Worm (Caenorhabditis elegans) whole organism, L4 larva: ENCODE results near the gene lbp-2.

ENCODE experiments used
- F26F4.8 ChIP-seq: fragments of 200-800 bp; sonication (Bioruptor generic); conservative IDR thresholded peaks from 2 replicates; pipeline ENCODE4 v1.3.6; 2022; ENCODE audit warnings: missing genetic modification characterization, missing compliant biosample characterization
- T20F7.1 ChIP-seq: fragments of 200-800 bp; sonication (Bioruptor generic); optimal IDR thresholded peaks from 2 replicates; lab custom pipeline; 2018; ENCODE audit warnings: mild to moderate bottlenecking, missing genetic modification characterization, missing compliant biosample characterization
- Y48G9A.11 ChIP-seq: fragments of 200-800 bp; sonication (Bioruptor generic); IDR thresholded peaks from 2 replicates; pipeline ENCODE4 v1.3.6; 2022; ENCODE audit warnings: missing genetic modification reagents, missing genetic modification characterization, missing compliant biosample characterization
- aha-1 ChIP-seq: fragments of 150-350 bp; peaks from one replicate; lab custom pipeline; 2014; ENCODE audit warnings: missing biosample characterization, missing genetic modification characterization
- aly-2 ChIP-seq: sonication (generic microtip); optimal IDR thresholded peaks from 2 replicates; lab custom pipeline; 2018; ENCODE audit warnings: missing biosample characterization, missing genetic modification characterization
- dmd-9 ChIP-seq: fragments of 200-800 bp; sonication (Bioruptor generic); IDR thresholded peaks from 2 replicates; pipeline ENCODE4 v1.3.6; 2022; ENCODE audit warnings: missing genetic modification reagents, missing genetic modification characterization, missing compliant biosample characterization
- lin-13 ChIP-seq: fragments of 150-350 bp; optimal IDR thresholded peaks from 2 replicates; lab custom pipeline; 2014; ENCODE audit warnings: missing biosample characterization, missing genetic modification reagents, missing genetic modification characterization
- lir-3 ChIP-seq: sonication (generic microtip); optimal IDR thresholded peaks from 2 replicates; lab custom pipeline; 2016; ENCODE audit warnings: mild to moderate bottlenecking, missing genetic modification characterization, missing compliant biosample characterization
- nhr-102 ChIP-seq: sonication (generic microtip); optimal IDR thresholded peaks from 2 replicates; lab custom pipeline; 2016; ENCODE audit warnings: mild to moderate bottlenecking, missing genetic modification characterization, moderate library complexity, missing compliant biosample characterization
- nhr-41 ChIP-seq: fragments of 200-800 bp; sonication (Bioruptor generic); IDR thresholded peaks from 2 replicates; pipeline ENCODE4 v1.3.6; 2022; ENCODE audit warnings: missing genetic modification reagents, missing genetic modification characterization, missing compliant biosample characterization
- snpc-4 ChIP-seq: fragments of 150-350 bp; optimal IDR thresholded peaks from 2 replicates; lab custom pipeline; 2014; ENCODE audit warnings: missing biosample characterization, missing genetic modification characterization

DNA sequence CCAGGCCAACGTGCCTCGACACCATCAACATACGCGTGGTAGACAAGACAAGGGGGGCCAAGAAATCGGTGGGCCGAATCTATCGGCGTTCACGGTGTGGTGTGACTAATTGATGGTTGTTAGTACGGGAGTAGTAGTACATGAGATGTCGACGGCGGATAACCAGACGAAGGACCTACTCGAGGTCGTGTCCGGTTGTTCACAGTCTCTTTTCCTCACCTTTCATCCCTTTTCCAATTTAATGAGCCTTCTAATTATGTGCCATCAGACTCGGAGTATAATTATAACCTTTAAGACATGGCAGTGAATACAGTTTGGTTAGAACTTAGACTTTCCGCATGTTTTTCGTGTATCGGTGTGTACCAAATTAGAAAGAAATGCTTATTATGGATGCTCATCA, 50.3 kb downstream of the lbp-2 start:
- TF ChIP-seq lir-3 (tag; lab: Kevin White, UChicago) (no peak), dmd-9 (GFP tag; lab: Robert Waterston, UW) (no peak), aly-2 (tag; lab: Kevin White, UChicago) (no peak), F26F4.8 (GFP tag; lab: Robert Waterston, UW) (no peak), nhr-102 (tag; lab: Kevin White, UChicago) (no peak), Y48G9A.11 (GFP tag; lab: Robert Waterston, UW) (no peak), aha-1 (no peak), lin-13 (no peak), snpc-4 (tag; lab: Kevin White, UChicago) (no peak), T20F7.1 (GFP tag; lab: Kevin White, UChicago) (no peak), nhr-41 (GFP tag; lab: Robert Waterston, UW) (no peak)
